Fruit fly (Drosophila melanogaster) whole organism, embryonic: ENCODE results near the gene Abl.

Experiments
- ATbp ChIP-seq: fragments of 200-800 bp; sonication (Bioruptor generic); optimal IDR thresholded peaks from 2 replicates; lab custom pipeline; 2017; ENCODE audit warnings: missing biosample characterization, mild to moderate bottlenecking, missing genetic modification characterization, missing genetic modification reagents
- CG10565 ChIP-seq: fragments of 200-800 bp; sonication (Bioruptor generic); optimal IDR thresholded peaks from 3 replicates; lab custom pipeline; 2016; ENCODE audit warnings: missing biosample characterization, mild to moderate bottlenecking, missing genetic modification characterization
- CG11085 ChIP-seq: fragments of 200-800 bp; sonication (Bioruptor generic); IDR thresholded peaks from 2 replicates; pipeline ENCODE4 v1.3.6; 2022; ENCODE audit warnings: missing biosample characterization, missing genetic modification characterization
- CG11695 ChIP-seq: fragments of 200-800 bp; sonication (Bioruptor generic); IDR thresholded peaks from 3 replicates; pipeline ENCODE4 v1.3.6; 2022; ENCODE audit warnings: missing biosample characterization, missing genetic modification characterization
- CG12155 ChIP-seq: fragments of 200-800 bp; sonication (Bioruptor generic); optimal IDR thresholded peaks from 3 replicates; lab custom pipeline; 2016; ENCODE audit warnings: missing biosample characterization, missing genetic modification characterization
- CG12659 ChIP-seq: fragments of 200-800 bp; sonication (Bioruptor generic); optimal IDR thresholded peaks from 3 replicates; lab custom pipeline; 2017; ENCODE audit warnings: mild to moderate bottlenecking, missing biosample characterization, missing genetic modification reagents, missing genetic modification characterization
- CG12744 ChIP-seq: fragments of 200-800 bp; sonication (Bioruptor generic); optimal IDR thresholded peaks from 2 replicates; lab custom pipeline; 2016; ENCODE audit warnings: missing biosample characterization, missing genetic modification characterization
- CG12769 ChIP-seq: fragments of 200-800 bp; sonication (Bioruptor generic); optimal IDR thresholded peaks from 2 replicates; lab custom pipeline; 2019; ENCODE audit warnings: missing biosample characterization, mild to moderate bottlenecking, missing genetic modification characterization, moderate library complexity
- CG13296 ChIP-seq: fragments of 200-800 bp; sonication (Bioruptor generic); optimal IDR thresholded peaks from 3 replicates; lab custom pipeline; 2018; ENCODE audit warnings: missing biosample characterization, mild to moderate bottlenecking, missing genetic modification characterization
- CG15514 ChIP-seq: fragments of 200-800 bp; sonication (Bioruptor generic); optimal IDR thresholded peaks from 3 replicates; lab custom pipeline; 2017; ENCODE audit warnings: missing biosample characterization, missing genetic modification characterization, mild to moderate bottlenecking, moderate library complexity, missing genetic modification reagents
- CG16815 ChIP-seq: fragments of 200-800 bp; sonication (Bioruptor generic); optimal IDR thresholded peaks from 3 replicates; lab custom pipeline; 2017; ENCODE audit warnings: missing biosample characterization, mild to moderate bottlenecking, missing genetic modification characterization
- CG17385 ChIP-seq: fragments of 200-800 bp; sonication (Bioruptor generic); optimal IDR thresholded peaks from 3 replicates; lab custom pipeline; 2018; ENCODE audit warnings: missing biosample characterization, mild to moderate bottlenecking, missing genetic modification characterization
- CG30020 ChIP-seq: fragments of 200-800 bp; optimal IDR thresholded peaks from 2 replicates; lab custom pipeline; 2019; ENCODE audit warnings: missing biosample characterization, mild to moderate bottlenecking, missing genetic modification characterization, moderate library complexity
- CG30431 ChIP-seq: fragments of 200-800 bp; sonication (Bioruptor generic); optimal IDR thresholded peaks from 2 replicates; lab custom pipeline; 2017; ENCODE audit warnings: missing biosample characterization, missing genetic modification characterization
- CG33213 ChIP-seq: fragments of 200-800 bp; sonication (Bioruptor generic); optimal IDR thresholded peaks from 3 replicates; lab custom pipeline; 2016; ENCODE audit warnings: missing biosample characterization, missing genetic modification characterization
- CG8924 ChIP-seq: fragments of 200-800 bp; optimal IDR thresholded peaks from 3 replicates; lab custom pipeline; 2019; ENCODE audit warnings: missing biosample characterization, mild to moderate bottlenecking, missing genetic modification characterization, moderate library complexity
- D19B ChIP-seq: fragments of 200-800 bp; sonication (Bioruptor generic); optimal IDR thresholded peaks from 2 replicates; lab custom pipeline; 2017; ENCODE audit warnings: missing biosample characterization, mild to moderate bottlenecking, missing genetic modification characterization
- Drgx ChIP-seq: fragments of 200-800 bp; sonication (Bioruptor generic); IDR thresholded peaks from 2 replicates; pipeline ENCODE4 v1.3.6; 2022; ENCODE audit warnings: missing biosample characterization, missing genetic modification characterization
- Gug ChIP-seq: fragments of 200-800 bp; sonication (Bioruptor generic); IDR thresholded peaks from 4 replicates; pipeline ENCODE4 v1.3.6; 2022; ENCODE audit warnings: missing biosample characterization, missing genetic modification characterization
- HLH54F ChIP-seq: fragments of 200-800 bp; sonication (Bioruptor generic); optimal IDR thresholded peaks from 3 replicates; lab custom pipeline; 2016; ENCODE audit warnings: missing biosample characterization, missing genetic modification characterization
- Hmx ChIP-seq: fragments of 200-800 bp; sonication (Bioruptor generic); optimal IDR thresholded peaks from 2 replicates; lab custom pipeline; 2016; ENCODE audit warnings: missing biosample characterization, missing genetic modification characterization
- Jarid2 ChIP-seq: fragments of 200-800 bp; sonication (Bioruptor generic); optimal IDR thresholded peaks from 3 replicates; lab custom pipeline; 2017; ENCODE audit warnings: mild to moderate bottlenecking, missing biosample characterization, missing genetic modification reagents, missing genetic modification characterization
- Max ChIP-seq: fragments of 200-800 bp; sonication (Bioruptor generic); optimal IDR thresholded peaks from 2 replicates; lab custom pipeline; 2016; ENCODE audit warnings: missing biosample characterization, mild to moderate bottlenecking, missing genetic modification characterization
- Nf-YA ChIP-seq: fragments of 200-800 bp; sonication (Bioruptor generic); IDR thresholded peaks from 2 replicates; pipeline ENCODE4 v1.3.6; 2022; ENCODE audit warnings: missing biosample characterization, missing genetic modification characterization
- Oaz ChIP-seq: fragments of 200-800 bp; sonication (Bioruptor generic); IDR thresholded peaks from 2 replicates; pipeline ENCODE4 v1.3.6; 2022; ENCODE audit warnings: missing biosample characterization, missing genetic modification characterization
- Scr ChIP-seq: fragments of 200-800 bp; sonication (Bioruptor generic); IDR thresholded peaks from 2 replicates; pipeline ENCODE4 v1.3.6; 2022; ENCODE audit warnings: missing biosample characterization, missing genetic modification characterization; ENCODE audit not compliant: partially characterized antibody
- Sin3A ChIP-seq: fragments of >200 bp; optimal IDR thresholded peaks from 2 replicates; lab custom pipeline; 2018
- Usf ChIP-seq: fragments of 200-800 bp; sonication (Bioruptor generic); optimal IDR thresholded peaks from 2 replicates; lab custom pipeline; 2017; ENCODE audit warnings: missing genotype, missing biosample characterization, missing genetic modification characterization
- Xrp1 ChIP-seq: fragments of 200-800 bp; sonication (Bioruptor generic); IDR thresholded peaks from 2 replicates; pipeline ENCODE4 v1.3.6; 2022; ENCODE audit warnings: missing biosample characterization, missing genetic modification characterization
- YL-1 ChIP-seq: fragments of 200-800 bp; sonication (Bioruptor generic); optimal IDR thresholded peaks from 3 replicates; lab custom pipeline; 2017; ENCODE audit warnings: missing biosample characterization, mild to moderate bottlenecking, missing genetic modification characterization
- aop ChIP-seq: fragments of 200-800 bp; sonication (Bioruptor generic); IDR thresholded peaks from 2 replicates; pipeline ENCODE4 v1.3.6; 2022; ENCODE audit warnings: missing biosample characterization, missing genetic modification characterization
- ara ChIP-seq: fragments of 200-800 bp; sonication (Bioruptor generic); IDR thresholded peaks from 2 replicates; pipeline ENCODE4 v1.3.6; 2022; ENCODE audit warnings: missing biosample characterization, missing genetic modification characterization
- cas ChIP-seq: fragments of 200-800 bp; sonication (Bioruptor generic); IDR thresholded peaks from 2 replicates; pipeline ENCODE4 v1.3.6; 2022; ENCODE audit warnings: missing biosample characterization, missing genetic modification characterization
- emc ChIP-seq: fragments of 200-800 bp; sonication (Bioruptor generic); optimal IDR thresholded peaks from 2 replicates; lab custom pipeline; 2016; ENCODE audit warnings: missing biosample characterization, missing genetic modification characterization
- en ChIP-seq: fragments of 200-800 bp; sonication (Bioruptor generic); optimal IDR thresholded peaks from 2 replicates; lab custom pipeline; 2016; ENCODE audit warnings: missing biosample characterization, missing genetic modification characterization
- grn ChIP-seq: fragments of 200-800 bp; sonication (Bioruptor generic); optimal IDR thresholded peaks from 3 replicates; lab custom pipeline; 2017; ENCODE audit warnings: missing biosample characterization, missing genetic modification characterization
- ham ChIP-seq: fragments of 200-800 bp; sonication (Bioruptor generic); IDR thresholded peaks from 2 replicates; pipeline ENCODE4 v1.3.6; 2022; ENCODE audit warnings: missing biosample characterization, missing genetic modification characterization
- insv ChIP-seq, 2 experiments: fragments of 200-800 bp; sonication (Bioruptor generic); optimal IDR thresholded peaks; 3 replicates each; lab custom pipeline; 2016 to 2018; ENCODE audit warnings: missing biosample characterization in 2 of 2, missing genetic modification characterization in 2 of 2
- jumu ChIP-seq: fragments of 200-800 bp; sonication (Bioruptor generic); optimal IDR thresholded peaks from 3 replicates; lab custom pipeline; 2016; ENCODE audit warnings: missing biosample characterization, missing genetic modification characterization
- kah ChIP-seq: fragments of 200-800 bp; sonication (Bioruptor generic); optimal IDR thresholded peaks from 2 replicates; lab custom pipeline; 2018; ENCODE audit warnings: missing biosample characterization, mild to moderate bottlenecking, missing genetic modification characterization
- pan ChIP-seq, 4 experiments: fragments of >200 bp in 3 of 4; fragments of 200-800 bp in 1 of 4; sonication (Bioruptor generic) in 1 of 4; optimal IDR thresholded peaks in 3 of 4; IDR thresholded peaks in 1 of 4; 2 replicates each; pipeline versions ENCODE4 v1.3.6 to Lab custom; 2017 to 2022; ENCODE audit warnings: missing biosample characterization in 2 of 4, missing genetic modification characterization in 2 of 4, mixed read lengths in 1 of 4
- pros ChIP-seq: fragments of 200-800 bp; sonication (Bioruptor generic); optimal IDR thresholded peaks from 3 replicates; lab custom pipeline; 2019; ENCODE audit warnings: missing biosample characterization, mild to moderate bottlenecking, missing genetic modification characterization, moderate library complexity
- shn ChIP-seq: fragments of 200-800 bp; sonication (Bioruptor generic); optimal IDR thresholded peaks from 3 replicates; lab custom pipeline; 2016; ENCODE audit warnings: missing biosample characterization, missing genetic modification characterization
- so ChIP-seq: fragments of 200-800 bp; sonication (Bioruptor generic); IDR thresholded peaks from 3 replicates; pipeline ENCODE4 v1.3.6; 2022; ENCODE audit warnings: missing biosample characterization, missing genetic modification characterization
- sqz ChIP-seq: fragments of 200-800 bp; sonication (Bioruptor generic); optimal IDR thresholded peaks from 3 replicates; lab custom pipeline; 2018; ENCODE audit warnings: missing biosample characterization, mild to moderate bottlenecking, missing genetic modification characterization
- stwl ChIP-seq: fragments of 200-800 bp; sonication (Bioruptor generic); optimal IDR thresholded peaks from 3 replicates; lab custom pipeline; 2018; ENCODE audit warnings: missing biosample characterization, mild to moderate bottlenecking, missing genetic modification characterization, moderate library complexity
- tio ChIP-seq: fragments of 200-800 bp; sonication (Bioruptor generic); optimal IDR thresholded peaks from 2 replicates; lab custom pipeline; 2017; ENCODE audit warnings: missing biosample characterization, missing genetic modification characterization, inconsistent platforms
- ttk ChIP-seq: fragments of 200-800 bp; sonication (Bioruptor generic); IDR thresholded peaks from 2 replicates; pipeline ENCODE4 v2.1.2; 2022; ENCODE audit warnings: missing biosample characterization, missing genetic modification characterization
- tup ChIP-seq: fragments of 200-800 bp; sonication (Bioruptor generic); optimal IDR thresholded peaks from 2 replicates; lab custom pipeline; 2016; ENCODE audit warnings: missing biosample characterization, mild to moderate bottlenecking, missing genetic modification characterization, moderate library complexity
- unc-4 ChIP-seq: fragments of 200-800 bp; sonication (Bioruptor generic); IDR thresholded peaks from 2 replicates; pipeline ENCODE4 v1.3.6; 2022; ENCODE audit warnings: missing biosample characterization, missing genetic modification characterization; ENCODE audit not compliant: partially characterized antibody

Gene Abl

dm6 chr3L:16647578-16648113 lies at the start of gene Abl (continued):
- TF ChIP-seq grn (GFP tag; lab: Kevin White, UChicago) (peak; percentile 79), Hmx (GFP tag; lab: Kevin White, UChicago) (no peak), D19B (GFP tag; lab: Kevin White, UChicago) (no peak), CG12155 (peak; percentile 78), unc-4 (peak; percentile 86), pros (no peak), insv (GFP tag; optimal IDR thresholded peaks at IDR 0.05; lab: Kevin White, UChicago) (peak; percentile 86 to 99), YL-1 (peak; percentile 73), CG30020 (tag; lab: Kevin White, UChicago) (peak; percentile 39), tio (GFP tag; lab: Kevin White, UChicago) (no peak), Xrp1 (GFP tag; lab: Robert Waterston, UW) (peak; percentile 57), emc (peak; percentile 58), CG11695 (GFP tag; lab: Robert Waterston, UW) (no peak), pan (optimal IDR thresholded peaks at IDR 0.05; lab: Kevin White, UChicago) (no peak), pan (GFP tag; optimal IDR thresholded peaks at IDR 0.05 in 1 of 2, IDR thresholded peaks at IDR 0.05 in 1 of 2) (peak in 1 of 2 experiments; percentile 37), Usf (GFP tag; lab: Kevin White, UChicago) (peak; percentile 46), shn (GFP tag; lab: Kevin White, UChicago) (peak; percentile 68), tup (GFP tag; lab: Kevin White, UChicago) (no peak), CG30431 (GFP tag; lab: Kevin White, UChicago) (no peak), aop (no peak), ara (GFP tag; lab: Robert Waterston, UW) (no peak), Jarid2 (GFP tag; lab: Kevin White, UChicago) (peak; percentile 92), Nf-YA (no peak), CG33213 (GFP tag; lab: Kevin White, UChicago) (peak; percentile 97), stwl (peak; percentile 97), Max (GFP tag; lab: Kevin White, UChicago) (peak; percentile 45), Sin3A (lab: Kevin White, UChicago) (peak; percentile 74), jumu (GFP tag; lab: Kevin White, UChicago) (peak; percentile 84), en (GFP tag; lab: Kevin White, UChicago) (peak; percentile 32), CG16815 (GFP tag; lab: Kevin White, UChicago) (peak; percentile 22), CG12744 (GFP tag; lab: Kevin White, UChicago) (peak; percentile 87), sqz (GFP tag; lab: Kevin White, UChicago) (no peak), ham (GFP tag; lab: Robert Waterston, UW) (no peak), CG12769 (tag; lab: Kevin White, UChicago) (peak; percentile 83), cas (0 out of 2 replicates have a peak, but pooled peaks have one; percentile 21), Gug (GFP tag; lab: Robert Waterston, UW) (no peak; the same call in 3 of the 4 replicates), Drgx (0 out of 2 replicates have a peak, but pooled peaks have one; percentile 22), CG15514 (peak; percentile 93), CG8924 (tag; lab: Kevin White, UChicago) (peak; percentile 47), CG10565 (GFP tag; lab: Kevin White, UChicago) (no peak), Scr (GFP tag; lab: Robert Waterston, UW) (peak; percentile 77), HLH54F (GFP tag; lab: Kevin White, UChicago) (peak; percentile 85), CG12659 (GFP tag; lab: Kevin White, UChicago) (peak; percentile 91), ttk (no peak), CG17385 (GFP tag; lab: Kevin White, UChicago) (no peak), ATbp (GFP tag; lab: Kevin White, UChicago) (no peak), Oaz (GFP tag; lab: Robert Waterston, UW) (no peak), kah (GFP tag; lab: Kevin White, UChicago) (no peak), so (GFP tag; lab: Robert Waterston, UW) (peak; percentile 46; the same call in 2 of the 3 replicates), CG11085 (GFP tag; lab: Robert Waterston, UW) (0 out of 2 replicates have a peak, but pooled peaks have one; percentile 33), CG13296 (no peak)
